Comparison of ENCODE assay signal across 2 fruit fly cellular contexts in the genomic region with DNA sequence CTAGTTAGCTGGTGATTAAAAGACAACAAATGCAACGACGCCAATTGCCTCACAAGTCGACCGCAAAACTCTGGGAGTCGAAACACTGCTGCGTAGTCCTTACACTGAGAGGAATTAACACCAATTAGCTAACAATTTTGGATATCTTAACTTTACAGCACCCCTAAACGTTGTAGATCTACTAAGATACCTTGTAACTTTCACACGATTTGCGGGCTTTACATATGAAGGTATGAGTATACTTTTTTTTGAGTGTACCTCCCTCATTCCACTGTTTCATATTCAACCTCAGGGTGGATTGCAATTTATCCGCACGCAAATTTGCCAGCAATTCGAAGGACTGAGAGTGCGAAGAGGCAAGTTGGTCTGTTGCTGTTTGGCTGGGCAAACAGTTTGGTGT.
TF ChIP-seq lines count a peak whose summit lies in the region.

No protein-coding gene starts in this region.

- no peak for TF ChIP-seq CTCF in whole organism, embryonic (GFP tag; optimal IDR thresholded peaks at IDR 0.05; lab: Kevin White, UChicago)

TF ChIP-seq in whole organism, embryonic, 481 proteins besides CTCF, POLR2A, EP300 and RAD21 (continues in another document):
- TF ChIP-seq Drgx (GFP tag; IDR thresholded peaks at IDR 0.05; lab: Robert Waterston, UW) (no peak), Asciz (GFP tag; optimal IDR thresholded peaks at IDR 0.05; lab: Kevin White, UChicago) (no peak), CG8290 (GFP tag; optimal IDR thresholded peaks at IDR 0.05; lab: Kevin White, UChicago) (no peak), CG8290 (tag; optimal IDR thresholded peaks at IDR 0.05; lab: Kevin White, UChicago) (no peak), CG1832 (GFP tag; optimal IDR thresholded peaks at IDR 0.05; lab: Kevin White, UChicago) (no peak), CG13123 (GFP tag; optimal IDR thresholded peaks at IDR 0.05; lab: Kevin White, UChicago) (no peak), Trl (optimal IDR thresholded peaks at IDR 0.05; lab: Kevin White, UChicago) (no peak), Trl (GFP tag; optimal IDR thresholded peaks at IDR 0.05; lab: Kevin White, UChicago) (no peak), sim (GFP tag; IDR thresholded peaks at IDR 0.05; lab: Robert Waterston, UW) (no peak), CG15696 (tag; optimal IDR thresholded peaks at IDR 0.05; lab: Kevin White, UChicago) (peak; percentile 29), lola (GFP tag; optimal IDR thresholded peaks at IDR 0.05; lab: Kevin White, UChicago) (peak in 1 of 3 experiments; percentile 41), CG2889 (GFP tag; IDR thresholded peaks at IDR 0.05; lab: Robert Waterston, UW) (no peak), shn (GFP tag; optimal IDR thresholded peaks at IDR 0.05; lab: Kevin White, UChicago) (no peak), CG1603 (tag; optimal IDR thresholded peaks at IDR 0.05; lab: Kevin White, UChicago) (peak; percentile 48), zf30C (GFP tag; optimal IDR thresholded peaks at IDR 0.05; lab: Kevin White, UChicago) (no peak), CG5953 (GFP tag; IDR thresholded peaks at IDR 0.05; lab: Robert Waterston, UW) (no peak), nom (GFP tag; optimal IDR thresholded peaks at IDR 0.05; lab: Kevin White, UChicago) (no peak), CG14710 (tag; optimal IDR thresholded peaks at IDR 0.05; lab: Kevin White, UChicago) (peak; percentile 7), emc (GFP tag; optimal IDR thresholded peaks at IDR 0.05; lab: Kevin White, UChicago) (no peak), bsh (GFP tag; optimal IDR thresholded peaks at IDR 0.05; lab: Kevin White, UChicago) (peak in 1 of 2 experiments; percentile 30), phol (tag; optimal IDR thresholded peaks at IDR 0.05; lab: Kevin White, UChicago) (peak; percentile 7), row (GFP tag; IDR thresholded peaks at IDR 0.05; lab: Robert Waterston, UW) (peak; percentile 32; the same call in 1 of the 3 replicates), dmrt11E (tag; optimal IDR thresholded peaks at IDR 0.05; lab: Kevin White, UChicago) (peak; percentile 36), lov (optimal IDR thresholded peaks at IDR 0.05; lab: Kevin White, UChicago) (no peak), lov (GFP tag; IDR thresholded peaks at IDR 0.05; lab: Robert Waterston, UW) (no peak), CG10959 (GFP tag; IDR thresholded peaks at IDR 0.05; lab: Robert Waterston, UW) (0 out of 2 replicates have a peak, but pooled peaks have one; percentile 15), CG10654 (GFP tag; optimal IDR thresholded peaks at IDR 0.05; lab: Kevin White, UChicago) (no peak), nerfin-1 (tag; optimal IDR thresholded peaks at IDR 0.05; lab: Kevin White, UChicago) (no peak), Antp (GFP tag; optimal IDR thresholded peaks at IDR 0.05; lab: Kevin White, UChicago) (no peak), eyg (GFP tag; optimal IDR thresholded peaks at IDR 0.05; lab: Kevin White, UChicago) (no peak), az2 (GFP tag; optimal IDR thresholded peaks at IDR 0.05; lab: Kevin White, UChicago) (peak; percentile 6), lab (GFP tag; optimal IDR thresholded peaks at IDR 0.05; lab: Kevin White, UChicago) (no peak), CG15073 (GFP tag; optimal IDR thresholded peaks at IDR 0.05; lab: Kevin White, UChicago) (no peak), CG17802 (tag; optimal IDR thresholded peaks at IDR 0.05; lab: Kevin White, UChicago) (no peak), CG6689 (GFP tag; IDR thresholded peaks at IDR 0.05; lab: Robert Waterston, UW) (no peak), CG2712 (tag; optimal IDR thresholded peaks at IDR 0.05; lab: Kevin White, UChicago) (peak; percentile 9), CG2116 (GFP tag; optimal IDR thresholded peaks at IDR 0.05; lab: Kevin White, UChicago) (no peak), gsb (GFP tag; IDR thresholded peaks at IDR 0.05; lab: Robert Waterston, UW) (no peak), kay (GFP tag; optimal IDR thresholded peaks at IDR 0.05; lab: Kevin White, UChicago) (no peak), Adf1 (GFP tag; IDR thresholded peaks at IDR 0.05; lab: Robert Waterston, UW) (no peak), zfh1 (GFP tag; IDR thresholded peaks at IDR 0.05; lab: Robert Waterston, UW) (0 out of 3 replicates have a peak, but pooled peaks have one; percentile 50), CG6654 (GFP tag; optimal IDR thresholded peaks at IDR 0.05; lab: Kevin White, UChicago) (no peak), H15 (GFP tag; IDR thresholded peaks at IDR 0.05; lab: Robert Waterston, UW) (no peak), kni (GFP tag; optimal IDR thresholded peaks at IDR 0.05; lab: Kevin White, UChicago) (no peak), CG13894 (tag; optimal IDR thresholded peaks at IDR 0.05; lab: Kevin White, UChicago) (no peak)

TF ChIP-seq in whole organism, prepupa, 60 proteins besides CTCF, POLR2A, EP300 and RAD21:
- TF ChIP-seq Eip78C (GFP tag; lab: Kevin White, UChicago): peak; percentile 51
- TF ChIP-seq esn (GFP tag; optimal IDR thresholded peaks at IDR 0.05; lab: Kevin White, UChicago): peak; percentile 23
- peak; percentile 17 for TF ChIP-seq CG31627 (GFP tag; optimal IDR thresholded peaks at IDR 0.05; lab: Kevin White, UChicago)
- no peak for TF ChIP-seq Hr4 (GFP tag; optimal IDR thresholded peaks at IDR 0.05; lab: Kevin White, UChicago)
